Fruit fly (Drosophila melanogaster) whole organism, prepupa: Measurements from ENCODE around the gene CG4768.

ENCODE experiments used
- Blimp-1 ChIP-seq: fragments of 200-800 bp; sonication (Bioruptor generic); optimal IDR thresholded peaks from 3 replicates; lab custom pipeline; 2017; ENCODE audit warnings: missing biosample characterization, missing genetic modification characterization, mild to moderate bottlenecking, moderate library complexity, missing genetic modification reagents
- CG10631 ChIP-seq: fragments of 200-800 bp; sonication (Bioruptor generic); optimal IDR thresholded peaks from 2 replicates; lab custom pipeline; 2016; ENCODE audit warnings: missing biosample characterization, missing genetic modification characterization
- CG10669 ChIP-seq: fragments of 200-800 bp; sonication (Bioruptor generic); optimal IDR thresholded peaks from 3 replicates; lab custom pipeline; 2018; ENCODE audit warnings: missing biosample characterization, mild to moderate bottlenecking, missing genetic modification characterization, moderate library complexity
- CG11294 ChIP-seq: fragments of 200-800 bp; sonication (Bioruptor generic); IDR thresholded peaks from 2 replicates; pipeline ENCODE4 v1.3.6; 2022; ENCODE audit warnings: missing biosample characterization, missing genetic modification characterization
- CG11762 ChIP-seq: fragments of 200-800 bp; sonication (Bioruptor generic); optimal IDR thresholded peaks from 3 replicates; lab custom pipeline; 2016; ENCODE audit warnings: missing biosample characterization, missing genetic modification characterization; ENCODE audit not compliant: insufficient read depth
- CG11902 ChIP-seq: fragments of 200-800 bp; sonication (Bioruptor generic); optimal IDR thresholded peaks from 3 replicates; lab custom pipeline; 2016; ENCODE audit warnings: missing biosample characterization, missing genetic modification characterization
- CG15336 ChIP-seq: fragments of 200-800 bp; sonication (Bioruptor generic); IDR thresholded peaks from 2 replicates; pipeline ENCODE4 v1.3.6; 2022; ENCODE audit warnings: missing biosample characterization, missing genetic modification characterization
- CG1621 ChIP-seq: fragments of 200-800 bp; sonication (Bioruptor generic); optimal IDR thresholded peaks from 3 replicates; lab custom pipeline; 2018; ENCODE audit warnings: missing biosample characterization, mild to moderate bottlenecking, missing genetic modification characterization
- CG16779 ChIP-seq: fragments of 200-800 bp; sonication (Bioruptor generic); optimal IDR thresholded peaks from 3 replicates; lab custom pipeline; 2017; ENCODE audit warnings: missing biosample characterization, mild to moderate bottlenecking, missing genetic modification characterization
- CG3032 ChIP-seq: fragments of 200-800 bp; optimal IDR thresholded peaks from 2 replicates; lab custom pipeline; 2019; ENCODE audit warnings: missing biosample characterization, mild to moderate bottlenecking, missing genetic modification characterization, moderate library complexity
- CG31627 ChIP-seq: fragments of 200-800 bp; sonication (Bioruptor generic); optimal IDR thresholded peaks from 3 replicates; lab custom pipeline; 2016; ENCODE audit warnings: missing biosample characterization, missing genetic modification characterization
- CG34406 ChIP-seq: fragments of 200-800 bp; sonication (Bioruptor generic); optimal IDR thresholded peaks from 3 replicates; lab custom pipeline; 2016; ENCODE audit warnings: missing biosample characterization, missing genetic modification characterization
- CG6163 ChIP-seq: fragments of 200-800 bp; sonication (Bioruptor generic); IDR thresholded peaks from 3 replicates; pipeline ENCODE4 v1.3.6; 2022; ENCODE audit warnings: missing biosample characterization, missing genetic modification characterization
- CG6276 ChIP-seq: fragments of 200-800 bp; sonication (Bioruptor generic); optimal IDR thresholded peaks from 2 replicates; lab custom pipeline; 2017; ENCODE audit warnings: missing biosample characterization, mild to moderate bottlenecking, missing genetic modification characterization
- CG6792 ChIP-seq: fragments of 200-800 bp; sonication (Bioruptor generic); optimal IDR thresholded peaks from 3 replicates; lab custom pipeline; 2016; ENCODE audit warnings: missing biosample characterization, missing genetic modification characterization
- CG6808 ChIP-seq: fragments of 200-800 bp; sonication (Bioruptor generic); optimal IDR thresholded peaks from 3 replicates; lab custom pipeline; 2017; ENCODE audit warnings: missing biosample characterization, missing genetic modification characterization, mild to moderate bottlenecking, moderate library complexity, missing genetic modification reagents
- CG6854 ChIP-seq: fragments of 200-800 bp; sonication (Bioruptor generic); optimal IDR thresholded peaks from 2 replicates; lab custom pipeline; 2017; ENCODE audit warnings: missing biosample characterization, mild to moderate bottlenecking, missing genetic modification characterization
- CG7368 ChIP-seq: fragments of 200-800 bp; sonication (Bioruptor generic); optimal IDR thresholded peaks from 3 replicates; lab custom pipeline; 2016; ENCODE audit warnings: missing biosample characterization, missing genetic modification characterization
- CG8119 ChIP-seq: fragments of 200-800 bp; sonication (Bioruptor generic); IDR thresholded peaks from 3 replicates; pipeline ENCODE4 v1.3.6; 2022; ENCODE audit warnings: missing biosample characterization, missing genetic modification characterization
- CG8319 ChIP-seq: fragments of 200-800 bp; sonication (Bioruptor generic); optimal IDR thresholded peaks from 3 replicates; lab custom pipeline; 2016; ENCODE audit warnings: missing biosample characterization, missing genetic modification characterization
- CG8632 ChIP-seq: fragments of 200-800 bp; sonication (Bioruptor generic); optimal IDR thresholded peaks from 3 replicates; lab custom pipeline; 2016; ENCODE audit warnings: missing biosample characterization, missing genetic modification characterization
- CG9139 ChIP-seq: fragments of 200-800 bp; sonication (Bioruptor generic); optimal IDR thresholded peaks from 3 replicates; lab custom pipeline; 2017; ENCODE audit warnings: missing biosample characterization, mild to moderate bottlenecking, missing genetic modification characterization
- Eip75B ChIP-seq: fragments of 200-800 bp; sonication (Bioruptor generic); optimal IDR thresholded peaks from 3 replicates; lab custom pipeline; 2016; ENCODE audit warnings: missing biosample characterization, missing genetic modification characterization
- Eip78C ChIP-seq: fragments of 200-800 bp; sonication (Bioruptor generic); peaks from one replicate; lab custom pipeline; 2016; ENCODE audit warnings: missing biosample characterization, missing genetic modification characterization
- Eip93F ChIP-seq: fragments of 200-800 bp; sonication (Bioruptor generic); optimal IDR thresholded peaks from 2 replicates; lab custom pipeline; 2016; ENCODE audit warnings: missing biosample characterization, mild to moderate bottlenecking, missing genetic modification characterization
- Ets96B ChIP-seq: fragments of 200-800 bp; optimal IDR thresholded peaks from 2 replicates; lab custom pipeline; 2019; ENCODE audit warnings: missing biosample characterization, mild to moderate bottlenecking, missing genetic modification characterization, moderate library complexity
- Hr38 ChIP-seq: sonication (Bioruptor generic); optimal IDR thresholded peaks from 2 replicates; lab custom pipeline; 2016; ENCODE audit warnings: missing biosample characterization, missing genetic modification characterization
- Hr39 ChIP-seq: fragments of 200-800 bp; sonication (Bioruptor generic); optimal IDR thresholded peaks from 2 replicates; lab custom pipeline; 2016; ENCODE audit warnings: missing biosample characterization, missing genetic modification characterization
- Hr4 ChIP-seq: fragments of 200-800 bp; sonication (Bioruptor generic); optimal IDR thresholded peaks from 3 replicates; lab custom pipeline; 2016; ENCODE audit warnings: missing biosample characterization, missing genetic modification characterization
- Lpt ChIP-seq: fragments of 200-800 bp; sonication (Bioruptor generic); optimal IDR thresholded peaks from 3 replicates; lab custom pipeline; 2016; ENCODE audit warnings: missing biosample characterization, missing genetic modification characterization
- Met ChIP-seq: fragments of 200-800 bp; sonication (Bioruptor generic); optimal IDR thresholded peaks from 3 replicates; lab custom pipeline; 2016; ENCODE audit warnings: missing biosample characterization, missing genetic modification characterization
- Smox ChIP-seq: fragments of 200-800 bp; sonication (Bioruptor generic); optimal IDR thresholded peaks from 3 replicates; lab custom pipeline; 2016; ENCODE audit warnings: missing biosample characterization, missing genetic modification characterization
- Sox102F ChIP-seq: fragments of 200-800 bp; sonication (Bioruptor generic); optimal IDR thresholded peaks from 2 replicates; lab custom pipeline; 2016; ENCODE audit warnings: missing biosample characterization, mild to moderate bottlenecking, missing genetic modification characterization
- Sox14 ChIP-seq: fragments of 200-800 bp; sonication (Bioruptor generic); optimal IDR thresholded peaks from 3 replicates; lab custom pipeline; 2016; ENCODE audit warnings: missing biosample characterization, missing genetic modification characterization
- Sox15 ChIP-seq: fragments of 200-800 bp; sonication (Bioruptor generic); optimal IDR thresholded peaks from 3 replicates; lab custom pipeline; 2016; ENCODE audit warnings: missing biosample characterization, missing genetic modification characterization
- acj6 ChIP-seq: fragments of 200-800 bp; sonication (Bioruptor generic); optimal IDR thresholded peaks from 3 replicates; lab custom pipeline; 2016; ENCODE audit warnings: missing biosample characterization, missing genetic modification characterization
- cyc ChIP-seq: fragments of 200-800 bp; sonication (Bioruptor generic); optimal IDR thresholded peaks from 3 replicates; lab custom pipeline; 2016; ENCODE audit warnings: missing biosample characterization, missing genetic modification characterization
- dac ChIP-seq: fragments of 200-800 bp; sonication (Bioruptor generic); optimal IDR thresholded peaks from 2 replicates; lab custom pipeline; 2017; ENCODE audit warnings: missing biosample characterization, mild to moderate bottlenecking, missing genetic modification characterization
- dsx ChIP-seq: fragments of 200-800 bp; optimal IDR thresholded peaks from 3 replicates; lab custom pipeline; 2019; ENCODE audit warnings: missing biosample characterization, mild to moderate bottlenecking, missing genetic modification characterization, moderate library complexity; ENCODE audit not compliant: poor library complexity, severe bottlenecking
- eg ChIP-seq: fragments of 200-800 bp; sonication (Bioruptor generic); IDR thresholded peaks from 3 replicates; pipeline ENCODE4 v1.3.6; 2022; ENCODE audit warnings: missing biosample characterization, missing genetic modification characterization
- fd59A ChIP-seq: fragments of 200-800 bp; sonication (Bioruptor generic); optimal IDR thresholded peaks from 2 replicates; lab custom pipeline; 2017; ENCODE audit warnings: missing biosample characterization, mild to moderate bottlenecking, missing genetic modification characterization, missing genetic modification reagents
- fd85E ChIP-seq: fragments of 200-800 bp; sonication (Bioruptor generic); optimal IDR thresholded peaks from 3 replicates; lab custom pipeline; 2016; ENCODE audit warnings: missing biosample characterization, missing genetic modification characterization
- lz ChIP-seq: fragments of 200-800 bp; sonication (Bioruptor generic); optimal IDR thresholded peaks from 3 replicates; lab custom pipeline; 2016; ENCODE audit warnings: missing biosample characterization, missing genetic modification characterization
- net ChIP-seq: fragments of 200-800 bp; sonication (Bioruptor generic); optimal IDR thresholded peaks from 3 replicates; lab custom pipeline; 2016; ENCODE audit warnings: missing biosample characterization, missing genetic modification characterization
- pdm3 ChIP-seq: fragments of 200-800 bp; sonication (Bioruptor generic); optimal IDR thresholded peaks from 3 replicates; lab custom pipeline; 2016; ENCODE audit warnings: missing biosample characterization, missing genetic modification characterization
- salr ChIP-seq, 2 experiments: fragments of 200-800 bp; sonication (Bioruptor generic); optimal IDR thresholded peaks; 3 replicates each; lab custom pipeline; 2016 to 2018; ENCODE audit warnings: missing biosample characterization in 2 of 2, missing genetic modification characterization in 2 of 2, mild to moderate bottlenecking in 1 of 2
- ss ChIP-seq, 2 experiments: fragments of 200-800 bp; sonication (Bioruptor generic); optimal IDR thresholded peaks; 2 replicates in 1 of 2; 3 replicates in 1 of 2; lab custom pipeline; 2017 to 2018; ENCODE audit warnings: mild to moderate bottlenecking in 2 of 2, missing biosample characterization in 2 of 2, missing genetic modification characterization in 2 of 2, moderate library complexity in 1 of 2
- svp ChIP-seq: fragments of 200-800 bp; sonication (Bioruptor generic); peaks from one replicate; lab custom pipeline; 2016; ENCODE audit warnings: missing biosample characterization, missing genetic modification characterization

Gene CG4768

DNA sequence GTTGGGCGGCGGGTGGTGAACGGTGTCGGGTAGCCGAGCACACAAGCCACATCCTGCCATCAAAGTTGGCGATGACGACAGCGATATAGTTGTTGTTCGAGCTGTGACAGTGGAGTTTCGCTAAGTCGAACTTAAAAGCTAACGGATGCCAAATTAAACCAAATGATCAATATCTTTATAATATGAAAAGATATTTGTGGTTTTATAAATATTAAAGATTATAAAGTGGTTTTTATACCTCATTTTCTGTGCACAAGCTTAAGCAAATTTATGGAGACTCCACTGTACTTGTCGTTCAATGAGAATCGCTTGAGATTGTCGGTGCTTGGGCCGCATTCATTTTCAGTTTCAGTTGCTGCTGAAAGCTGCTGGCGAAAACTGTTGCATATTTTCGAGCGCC, 30.2 kb downstream of the CG4768 start (continued):
- peak; percentile 65 for TF ChIP-seq Sox14 (GFP tag; lab: Kevin White, UChicago)
- peak; percentile 92 for TF ChIP-seq Eip78C
- TF ChIP-seq Hr39 (GFP tag; lab: Kevin White, UChicago) = peak; percentile 44
- TF ChIP-seq ss (GFP tag; optimal IDR thresholded peaks at IDR 0.05; lab: Kevin White, UChicago) = peak; percentile 52 to 73
- TF ChIP-seq acj6 (GFP tag; lab: Kevin White, UChicago) = peak; percentile 81
- peak; percentile 72 for TF ChIP-seq net (GFP tag; lab: Kevin White, UChicago)
- peak; percentile 60 for TF ChIP-seq Smox (GFP tag; lab: Kevin White, UChicago)
- TF ChIP-seq CG34406 (GFP tag; lab: Kevin White, UChicago) = peak; percentile 69
- TF ChIP-seq CG8632 (GFP tag; lab: Kevin White, UChicago) = peak; percentile 76
- TF ChIP-seq CG8319 (GFP tag; lab: Kevin White, UChicago) = peak; percentile 54
- peak; percentile 93 for TF ChIP-seq CG15336
- peak; percentile 83 for TF ChIP-seq Hr4 (GFP tag; lab: Kevin White, UChicago)
- peak; percentile 77 for TF ChIP-seq pdm3 (GFP tag; lab: Kevin White, UChicago)
- TF ChIP-seq cyc (GFP tag; lab: Kevin White, UChicago) = peak; percentile 39

DNA sequence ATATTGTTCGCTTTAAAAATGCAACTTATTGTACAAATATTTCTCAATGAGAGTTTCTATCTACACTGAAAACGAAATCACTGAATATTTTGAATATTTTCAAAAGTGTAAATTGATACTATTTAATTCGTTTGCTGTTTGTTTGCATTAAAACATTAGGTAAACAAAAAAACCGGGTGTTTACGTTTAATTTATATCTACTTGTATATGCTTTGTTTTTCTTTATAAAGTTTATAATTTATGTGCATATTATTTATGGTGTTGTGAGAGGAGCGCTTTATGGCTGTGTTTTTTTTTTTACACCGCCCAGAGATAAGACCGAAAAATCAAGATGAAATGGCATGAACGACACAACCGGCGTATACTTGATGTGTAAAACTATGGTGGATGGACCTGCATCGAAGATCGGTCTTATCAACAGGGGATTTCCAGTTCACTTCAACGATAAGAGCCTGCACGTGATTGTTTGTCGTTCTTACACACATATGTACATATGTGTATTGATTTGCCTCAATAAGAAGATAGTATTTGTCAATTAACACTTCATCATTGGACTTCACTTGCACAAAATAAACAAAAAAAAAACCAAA, 37.6 kb downstream of the CG4768 start:
- TF ChIP-seq lz (GFP tag; lab: Kevin White, UChicago) (no peak), salr (GFP tag; optimal IDR thresholded peaks at IDR 0.05; lab: Kevin White, UChicago) (no peak), Hr4 (GFP tag; lab: Kevin White, UChicago) (peak; percentile 37), Met (peak; percentile 43), eg (no peak), CG10631 (peak; percentile 21), ss (GFP tag; optimal IDR thresholded peaks at IDR 0.05; lab: Kevin White, UChicago) (no peak), CG11294 (GFP tag; lab: Robert Waterston, UW) (no peak), pdm3 (GFP tag; lab: Kevin White, UChicago) (peak; percentile 53), CG34406 (GFP tag; lab: Kevin White, UChicago) (peak; percentile 26), Ets96B (tag; lab: Kevin White, UChicago) (peak; percentile 37), CG11762 (GFP tag; lab: Kevin White, UChicago) (no peak), CG6276 (no peak), CG3032 (tag; lab: Kevin White, UChicago) (peak; percentile 36), Hr39 (GFP tag; lab: Kevin White, UChicago) (peak; percentile 5), CG1621 (tag; lab: Kevin White, UChicago) (no peak), CG6854 (GFP tag; lab: Kevin White, UChicago) (no peak), CG7368 (GFP tag; lab: Kevin White, UChicago) (no peak), Hr38 (GFP tag; lab: Kevin White, UChicago) (no peak), CG11902 (no peak), CG8119 (GFP tag; lab: Robert Waterston, UW) (no peak), CG6792 (GFP tag; lab: Kevin White, UChicago) (no peak), CG16779 (no peak), CG8632 (GFP tag; lab: Kevin White, UChicago) (no peak), Sox15 (GFP tag; lab: Kevin White, UChicago) (no peak), fd85E (GFP tag; lab: Kevin White, UChicago) (no peak), Sox102F (GFP tag; lab: Kevin White, UChicago) (no peak), cyc (GFP tag; lab: Kevin White, UChicago) (no peak), dac (no peak), Smox (GFP tag; lab: Kevin White, UChicago) (peak; percentile 35), CG6163 (GFP tag; lab: Robert Waterston, UW) (no peak), Sox14 (GFP tag; lab: Kevin White, UChicago) (peak; percentile 14), Eip93F (GFP tag; lab: Kevin White, UChicago) (no peak), Blimp-1 (GFP tag; lab: Kevin White, UChicago) (no peak), CG10669 (GFP tag; lab: Kevin White, UChicago) (peak; percentile 12), Lpt (GFP tag; lab: Kevin White, UChicago) (no peak), CG6808 (GFP tag; lab: Kevin White, UChicago) (no peak), dsx (GFP tag; lab: Kevin White, UChicago) (no peak), Eip75B (GFP tag; lab: Kevin White, UChicago) (peak; percentile 8), fd59A (GFP tag; lab: Kevin White, UChicago) (no peak), svp (GFP tag; lab: Kevin White, UChicago) (peak; percentile 65), CG9139 (no peak), CG31627 (GFP tag; lab: Kevin White, UChicago) (no peak)
